Worm (Caenorhabditis elegans) whole organism, late embryonic: ENCODE measurements around the gene prmn-1.
A peak's percentile ranks its signal among the peaks of the same experiment; 100 is the strongest.

Source experiments
- C08G9.2 ChIP-seq: sonication (generic microtip); optimal IDR thresholded peaks from 2 replicates; lab custom pipeline; 2016; ENCODE audit warnings: mild to moderate bottlenecking, missing genetic modification characterization, moderate library complexity, missing compliant biosample characterization
- F13H6.1 ChIP-seq: sonication (generic microtip); optimal IDR thresholded peaks from 2 replicates; lab custom pipeline; 2016; ENCODE audit warnings: missing genetic modification characterization, missing compliant biosample characterization
- K02D7.2 ChIP-seq: sonication (generic microtip); optimal IDR thresholded peaks from 2 replicates; lab custom pipeline; 2017; ENCODE audit warnings: mild to moderate bottlenecking, missing genetic modification characterization, missing compliant biosample characterization
- K09A11.1 ChIP-seq: sonication (generic microtip); optimal IDR thresholded peaks from 2 replicates; lab custom pipeline; 2017; ENCODE audit warnings: antibody characterized with exemption, mild to moderate bottlenecking, missing genetic modification characterization, missing compliant biosample characterization; ENCODE audit not compliant: insufficient read depth
- T23F11.4 ChIP-seq: fragments of 200-800 bp; sonication (Bioruptor generic); optimal IDR thresholded peaks from 2 replicates; lab custom pipeline; 2018; ENCODE audit warnings: mild to moderate bottlenecking, missing genetic modification characterization, missing compliant biosample characterization
- ama-1 ChIP-seq: fragments of 150-350 bp; optimal IDR thresholded peaks from 2 replicates; lab custom pipeline; 2014
- ceh-14 ChIP-seq: sonication (generic microtip); optimal IDR thresholded peaks from 2 replicates; lab custom pipeline; 2016; ENCODE audit warnings: missing genotype, missing genetic modification characterization, missing compliant biosample characterization
- ceh-19 ChIP-seq: fragments of 200-800 bp; sonication (Bioruptor generic); optimal IDR thresholded peaks from 2 replicates; lab custom pipeline; 2018; ENCODE audit warnings: mild to moderate bottlenecking, missing genetic modification characterization, missing compliant biosample characterization
- ceh-2 ChIP-seq: sonication (generic microtip); optimal IDR thresholded peaks from 2 replicates; lab custom pipeline; 2016; ENCODE audit warnings: missing genotype, missing genetic modification characterization, missing compliant biosample characterization
- ceh-22 ChIP-seq: sonication (generic microtip); optimal IDR thresholded peaks from 2 replicates; lab custom pipeline; 2017; ENCODE audit warnings: missing biosample characterization, missing genetic modification characterization
- ceh-24 ChIP-seq: sonication (generic microtip); optimal IDR thresholded peaks from 2 replicates; lab custom pipeline; 2016; ENCODE audit warnings: mild to moderate bottlenecking, missing genetic modification characterization, missing compliant biosample characterization
- ceh-30 ChIP-seq: fragments of 150-350 bp; optimal IDR thresholded peaks from 2 replicates; lab custom pipeline; 2014; ENCODE audit warnings: missing biosample characterization, missing genetic modification characterization
- ceh-31 ChIP-seq: sonication (generic microtip); optimal IDR thresholded peaks from 2 replicates; lab custom pipeline; 2016; ENCODE audit warnings: missing genetic modification characterization, missing compliant biosample characterization
- ceh-34 ChIP-seq: sonication (generic microtip); optimal IDR thresholded peaks from 2 replicates; lab custom pipeline; 2016; ENCODE audit warnings: mild to moderate bottlenecking, missing genetic modification characterization, missing compliant biosample characterization
- ceh-45 ChIP-seq: fragments of 200-800 bp; sonication (Bioruptor generic); IDR thresholded peaks from 2 replicates; pipeline ENCODE4 v1.3.6; 2022; ENCODE audit warnings: missing genetic modification reagents, missing genetic modification characterization, missing compliant biosample characterization
- ceh-6 ChIP-seq: fragments of 200-800 bp; sonication (Bioruptor generic); optimal IDR thresholded peaks from 2 replicates; lab custom pipeline; 2018; ENCODE audit warnings: mild to moderate bottlenecking, missing genetic modification characterization, missing compliant biosample characterization
- fax-1 ChIP-seq: sonication (generic microtip); optimal IDR thresholded peaks from 2 replicates; lab custom pipeline; 2016; ENCODE audit warnings: missing genotype, missing genetic modification characterization, missing compliant biosample characterization
- fkh-10 ChIP-seq: fragments of 150-350 bp; optimal IDR thresholded peaks from 2 replicates; lab custom pipeline; 2014; ENCODE audit warnings: missing biosample characterization, missing genetic modification reagents, missing genetic modification characterization
- hlh-13 ChIP-seq: fragments of 200-800 bp; sonication (Bioruptor generic); optimal IDR thresholded peaks from 2 replicates; lab custom pipeline; 2018; ENCODE audit warnings: mild to moderate bottlenecking, missing genetic modification characterization, missing compliant biosample characterization
- hlh-6 ChIP-seq: sonication (generic microtip); optimal IDR thresholded peaks from 2 replicates; lab custom pipeline; 2016; ENCODE audit warnings: missing genotype, missing genetic modification characterization, missing compliant biosample characterization
- lim-6 ChIP-seq: sonication (generic microtip); optimal IDR thresholded peaks from 2 replicates; lab custom pipeline; 2016; ENCODE audit warnings: missing genetic modification characterization, missing compliant biosample characterization
- lin-11 ChIP-seq: fragments of 200-800 bp; sonication (Bioruptor generic); optimal IDR thresholded peaks from 2 replicates; lab custom pipeline; 2018; ENCODE audit warnings: mild to moderate bottlenecking, missing genetic modification characterization, missing compliant biosample characterization
- nfya-1 ChIP-seq: sonication (generic microtip); optimal IDR thresholded peaks from 2 replicates; lab custom pipeline; 2017; ENCODE audit warnings: missing genetic modification characterization, mild to moderate bottlenecking, missing compliant biosample characterization, antibody characterized with exemption, moderate library complexity
- nhr-11 ChIP-seq: fragments of 150-350 bp; optimal IDR thresholded peaks from 2 replicates; lab custom pipeline; 2014; ENCODE audit warnings: missing biosample characterization, missing genetic modification characterization
- nhr-232 ChIP-seq: sonication (generic microtip); optimal IDR thresholded peaks from 2 replicates; lab custom pipeline; 2016; ENCODE audit warnings: missing genetic modification characterization, missing compliant biosample characterization
- odd-2 ChIP-seq: sonication (generic microtip); optimal IDR thresholded peaks from 2 replicates; lab custom pipeline; 2017; ENCODE audit warnings: antibody characterized with exemption, mild to moderate bottlenecking, missing genetic modification characterization, missing compliant biosample characterization
- pha-2 ChIP-seq: sonication (generic microtip); optimal IDR thresholded peaks from 2 replicates; lab custom pipeline; 2017; ENCODE audit warnings: mild to moderate bottlenecking, missing genetic modification characterization, missing compliant biosample characterization
- pha-4 ChIP-seq: fragments of 150-350 bp; optimal IDR thresholded peaks from 2 replicates; lab custom pipeline; 2018; ENCODE audit warnings: missing biosample characterization, missing genetic modification reagents, missing genetic modification characterization
- pqm-1 ChIP-seq: sonication (generic microtip); optimal IDR thresholded peaks from 2 replicates; lab custom pipeline; 2016; ENCODE audit warnings: missing genetic modification characterization, missing compliant biosample characterization
- pros-1 ChIP-seq: fragments of 150-350 bp; optimal IDR thresholded peaks from 2 replicates; lab custom pipeline; 2014; ENCODE audit warnings: missing biosample characterization, missing genetic modification reagents, missing genetic modification characterization
- ref-2 ChIP-seq: sonication (generic microtip); optimal IDR thresholded peaks from 2 replicates; lab custom pipeline; 2016; ENCODE audit warnings: missing genetic modification characterization, missing compliant biosample characterization
- rnt-1 ChIP-seq: sonication (generic microtip); optimal IDR thresholded peaks from 2 replicates; lab custom pipeline; 2016; ENCODE audit warnings: missing genetic modification characterization, missing compliant biosample characterization
- tbx-2 ChIP-seq: sonication (generic microtip); optimal IDR thresholded peaks from 2 replicates; lab custom pipeline; 2016; ENCODE audit warnings: missing genetic modification characterization, missing compliant biosample characterization
- unc-42 ChIP-seq: sonication (generic microtip); optimal IDR thresholded peaks from 2 replicates; lab custom pipeline; 2016; ENCODE audit warnings: missing genotype, missing genetic modification characterization, missing compliant biosample characterization
- unc-55 ChIP-seq: sonication (generic microtip); optimal IDR thresholded peaks from 2 replicates; lab custom pipeline; 2017; ENCODE audit warnings: missing biosample characterization, missing genetic modification reagents, missing genetic modification characterization
- zip-5 ChIP-seq: sonication (generic microtip); optimal IDR thresholded peaks from 2 replicates; lab custom pipeline; 2016; ENCODE audit warnings: missing genetic modification characterization, missing compliant biosample characterization

Gene prmn-1

DNA sequence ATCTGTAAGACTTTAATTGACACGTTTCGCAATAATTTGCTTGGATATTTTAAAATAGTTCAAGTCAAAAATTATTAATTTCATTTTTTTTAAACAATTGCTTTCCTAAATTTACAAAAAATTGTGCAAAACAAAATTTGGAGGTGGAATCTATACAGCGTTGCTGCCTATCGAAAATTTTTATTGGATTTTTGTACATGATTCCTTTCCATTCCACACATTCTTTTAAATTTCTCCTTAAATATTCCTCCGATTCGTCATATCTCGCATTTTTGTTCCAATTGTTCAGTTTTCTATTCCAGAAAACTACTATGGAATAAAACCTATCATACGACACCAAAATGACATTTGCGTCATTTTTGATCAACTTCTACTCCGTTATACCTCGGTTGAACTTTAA, 16.5 kb upstream of the prmn-1 start, which contains the start of gene ttyh-1:
Gene ttyh-1 (plus strand): TSS at position 301 of the 400 bp plus-strand sequence.
- TF ChIP-seq pha-2 (tag; lab: Kevin White, UChicago), result no peak
- no peak for TF ChIP-seq ceh-34 (tag; lab: Kevin White, UChicago)

DNA sequence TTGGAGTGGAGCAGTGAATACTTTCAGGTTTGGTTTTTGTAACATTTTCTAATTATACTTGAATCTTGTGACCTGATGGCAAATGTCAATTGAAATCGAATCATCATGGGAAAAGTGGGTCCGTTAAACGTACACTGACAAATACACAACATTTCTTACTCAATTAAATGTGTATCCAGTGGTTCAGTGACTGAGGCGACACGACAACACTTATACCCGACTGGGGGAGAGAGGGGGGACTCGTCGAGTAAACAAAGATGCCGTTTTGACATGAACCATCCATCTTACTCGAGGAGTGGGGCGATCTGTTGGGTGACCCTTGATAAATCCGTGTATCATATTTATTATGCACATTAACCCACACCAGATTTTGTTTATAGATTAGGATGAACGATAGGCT, 16.0 kb upstream of the prmn-1 start:
- TF ChIP-seq hlh-13 (GFP tag; lab: Kevin White, UChicago), result no peak
- peak; percentile 29 for TF ChIP-seq tbx-2 (tag; lab: Kevin White, UChicago)
- no peak for TF ChIP-seq ceh-14 (tag; lab: Kevin White, UChicago)
- TF ChIP-seq lin-11, result no peak
- no peak for TF ChIP-seq F13H6.1 (tag; lab: Kevin White, UChicago)
- TF ChIP-seq lim-6, result no peak
- no peak for TF ChIP-seq fkh-10
- peak; percentile 54 for TF ChIP-seq unc-55 (GFP tag; lab: Kevin White, UChicago)
- TF ChIP-seq fax-1, result no peak
- TF ChIP-seq odd-2 (tag; lab: Kevin White, UChicago), result no peak
- TF ChIP-seq pha-4 (tag; lab: Kevin White, UChicago), result no peak
- no peak for TF ChIP-seq ceh-24 (tag; lab: Kevin White, UChicago)
- TF ChIP-seq nfya-1 (tag; lab: Kevin White, UChicago), result no peak
- no peak for TF ChIP-seq ceh-34 (tag; lab: Kevin White, UChicago)
- TF ChIP-seq unc-42 (tag; lab: Kevin White, UChicago), result peak; percentile 54
- TF ChIP-seq pros-1 (tag; lab: Kevin White, UChicago), result no peak
- no peak for TF ChIP-seq ceh-31 (tag; lab: Kevin White, UChicago)
- no peak for TF ChIP-seq T23F11.4 (GFP tag; lab: Kevin White, UChicago)
- no peak for TF ChIP-seq nhr-232 (tag; lab: Kevin White, UChicago)
- TF ChIP-seq, all 69 proteins: peak for 3

DNA sequence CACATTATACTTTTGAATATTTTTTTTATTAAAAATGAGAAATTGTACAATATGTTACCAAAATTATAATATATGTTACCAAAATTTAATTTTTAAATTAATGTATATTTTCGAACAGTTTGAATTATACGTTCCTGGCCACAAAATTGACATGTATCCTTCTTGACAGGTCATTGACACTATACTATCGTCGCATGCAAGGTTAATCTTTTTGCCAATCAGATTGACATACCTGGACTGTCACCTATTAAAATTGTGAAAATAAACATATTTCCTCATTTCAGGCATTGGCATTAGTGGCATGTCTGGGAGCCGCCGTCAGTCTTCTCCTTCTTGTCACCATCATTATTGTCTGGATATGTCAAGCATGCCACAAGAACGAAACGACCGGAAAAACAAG, 14.8 kb upstream of the prmn-1 start:
- TF ChIP-seq ceh-19 (no peak), T23F11.4 (GFP tag; lab: Kevin White, UChicago) (no peak), ceh-22 (tag; lab: Kevin White, UChicago) (no peak), K09A11.1 (tag; lab: Kevin White, UChicago) (no peak), zip-5 (no peak), pros-1 (tag; lab: Kevin White, UChicago) (no peak), K02D7.2 (tag; lab: Kevin White, UChicago) (no peak), pqm-1 (no peak)
- TF ChIP-seq, all 69 proteins: peak for 0

DNA sequence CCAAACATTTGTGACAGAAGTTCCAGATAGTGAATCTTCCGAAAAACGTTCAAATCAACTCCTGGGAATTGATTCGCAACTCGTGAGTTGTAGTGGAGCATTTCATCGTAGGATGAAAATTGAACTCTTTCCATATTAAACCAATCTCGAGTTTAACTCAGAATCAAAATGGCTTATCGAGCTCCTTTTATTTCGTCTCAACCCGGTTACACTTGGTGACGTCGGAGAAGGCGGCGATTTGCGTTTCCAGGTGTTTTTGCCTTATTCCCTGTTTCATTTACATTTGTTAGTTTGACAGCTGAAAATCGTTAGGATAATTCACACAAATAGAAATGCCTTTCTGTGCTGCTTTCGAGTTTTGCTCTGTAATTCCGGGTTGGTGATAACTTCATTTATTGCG, 9.4 kb upstream of the prmn-1 start, which contains the start of gene F42E11.3:
Gene F42E11.3 (minus strand): TSS at position 101 of the 400 bp plus-strand sequence.
- TF ChIP-seq ama-1 (lab: Kevin White, UChicago) (peak; percentile 31), hlh-6 (tag; lab: Kevin White, UChicago) (no peak), ceh-24 (tag; lab: Kevin White, UChicago) (no peak)
- TF ChIP-seq, all 69 proteins: peak for 1

DNA sequence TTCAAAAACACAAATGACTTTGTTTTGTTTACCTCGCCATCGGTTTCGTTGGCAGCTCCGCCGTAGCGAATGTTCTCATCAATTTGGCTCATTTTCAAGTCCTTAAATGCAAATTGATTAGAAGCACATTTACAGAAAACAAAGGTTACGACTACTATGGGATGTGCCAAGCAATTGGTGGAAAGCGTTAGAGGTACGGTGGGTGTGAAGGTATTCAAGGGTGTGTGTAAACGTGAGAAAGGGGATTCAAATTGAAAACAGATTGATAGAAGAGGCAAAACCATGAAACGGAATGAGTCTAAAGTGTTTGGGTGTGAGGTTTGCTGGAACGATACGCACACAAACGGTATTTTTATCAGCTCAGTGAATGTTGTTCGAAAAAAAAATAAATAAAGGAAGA, 7.5 kb upstream of the prmn-1 start, which contains the start of gene tni-1:
Gene tni-1 (minus strand): TSS at position 101 of the 400 bp plus-strand sequence.
- TF ChIP-seq nhr-11 (tag; lab: Kevin White, UChicago), result no peak
- TF ChIP-seq zip-5, result no peak
- no peak for TF ChIP-seq unc-55 (GFP tag; lab: Kevin White, UChicago)
- TF ChIP-seq ceh-6 (GFP tag; lab: Kevin White, UChicago), result no peak
- no peak for TF ChIP-seq pros-1 (tag; lab: Kevin White, UChicago)
- TF ChIP-seq ceh-2, result no peak
- no peak for TF ChIP-seq ceh-45 (GFP tag; lab: Robert Waterston, UW)
- no peak for TF ChIP-seq rnt-1 (tag; lab: Kevin White, UChicago)
- TF ChIP-seq ref-2 (tag; lab: Kevin White, UChicago), result no peak
- TF ChIP-seq pqm-1, result no peak
- no peak for TF ChIP-seq tbx-2 (tag; lab: Kevin White, UChicago)
- no peak for TF ChIP-seq C08G9.2
- no peak for TF ChIP-seq fkh-10
- TF ChIP-seq ceh-30 (tag; lab: Kevin White, UChicago), result no peak
